Worm (Caenorhabditis elegans) whole organism, L4 larva: ENCODE results near the gene lurp-3.

Experiments used
- F37D6.2 ChIP-seq: sonication (generic microtip); optimal IDR thresholded peaks from 2 replicates; lab custom pipeline; 2016; ENCODE audit warnings: mild to moderate bottlenecking, missing genetic modification characterization, missing compliant biosample characterization
- F44E2.7 ChIP-seq: fragments of 200-800 bp; sonication (Bioruptor generic); IDR thresholded peaks from 2 replicates; pipeline ENCODE4 v2.1.2; 2022; ENCODE audit warnings: missing genetic modification characterization, missing compliant biosample characterization
- T20F7.1 ChIP-seq: fragments of 200-800 bp; sonication (Bioruptor generic); optimal IDR thresholded peaks from 2 replicates; lab custom pipeline; 2018; ENCODE audit warnings: mild to moderate bottlenecking, missing genetic modification characterization, missing compliant biosample characterization
- Y48G9A.11 ChIP-seq: fragments of 200-800 bp; sonication (Bioruptor generic); IDR thresholded peaks from 2 replicates; pipeline ENCODE4 v1.3.6; 2022; ENCODE audit warnings: missing genetic modification reagents, missing genetic modification characterization, missing compliant biosample characterization
- ZK337.2 ChIP-seq: fragments of 200-800 bp; sonication (Bioruptor generic); IDR thresholded peaks from 2 replicates; pipeline ENCODE4 v1.3.6; 2022; ENCODE audit warnings: missing genetic modification reagents, missing genetic modification characterization, missing compliant biosample characterization
- aha-1 ChIP-seq: fragments of 150-350 bp; peaks from one replicate; lab custom pipeline; 2014; ENCODE audit warnings: missing biosample characterization, missing genetic modification characterization
- aly-2 ChIP-seq: sonication (generic microtip); optimal IDR thresholded peaks from 2 replicates; lab custom pipeline; 2018; ENCODE audit warnings: missing biosample characterization, missing genetic modification characterization
- attf-4 ChIP-seq: sonication (generic microtip); optimal IDR thresholded peaks from 3 replicates; lab custom pipeline; 2017; ENCODE audit warnings: missing biosample characterization, missing genetic modification characterization
- ceh-44 ChIP-seq: fragments of 200-800 bp; sonication (Bioruptor generic); IDR thresholded peaks from 2 replicates; pipeline ENCODE4 v1.3.6; 2022; ENCODE audit warnings: missing genetic modification reagents, missing genetic modification characterization, missing compliant biosample characterization
- ceh-62 ChIP-seq: sonication (generic microtip); optimal IDR thresholded peaks from 2 replicates; lab custom pipeline; 2017; ENCODE audit warnings: missing biosample characterization, missing genetic modification characterization
- ceh-82 ChIP-seq: sonication (generic microtip); optimal IDR thresholded peaks from 2 replicates; lab custom pipeline; 2017; ENCODE audit warnings: missing biosample characterization, missing genetic modification characterization
- ces-1 ChIP-seq: fragments of 150-350 bp; sonication (generic microtip); optimal IDR thresholded peaks from 4 replicates; lab custom pipeline; 2014; ENCODE audit warnings: missing biosample characterization, missing genetic modification reagents, missing genetic modification characterization
- ctbp-1 ChIP-seq: fragments of 200-800 bp; sonication (Bioruptor generic); IDR thresholded peaks from 2 replicates; pipeline ENCODE4 v1.3.6; 2022; ENCODE audit warnings: missing genetic modification reagents, missing genetic modification characterization, missing compliant biosample characterization
- daf-8 ChIP-seq: fragments of 200-800 bp; sonication (Bioruptor generic); IDR thresholded peaks from 2 replicates; pipeline ENCODE4 v1.3.6; 2022; ENCODE audit warnings: missing genetic modification characterization, missing compliant biosample characterization
- dmd-8 ChIP-seq: fragments of 200-800 bp; sonication (Bioruptor generic); IDR thresholded peaks from 2 replicates; pipeline ENCODE4 v1.3.6; 2022; ENCODE audit warnings: missing genetic modification characterization, missing compliant biosample characterization
- dmd-9 ChIP-seq: fragments of 200-800 bp; sonication (Bioruptor generic); IDR thresholded peaks from 2 replicates; pipeline ENCODE4 v1.3.6; 2022; ENCODE audit warnings: missing genetic modification reagents, missing genetic modification characterization, missing compliant biosample characterization
- dpl-1 ChIP-seq: fragments of 150-350 bp; optimal IDR thresholded peaks from 2 replicates; lab custom pipeline; 2014; ENCODE audit warnings: missing biosample characterization, missing genetic modification reagents, missing genetic modification characterization
- egl-43 ChIP-seq: fragments of 200-800 bp; sonication (Bioruptor generic); IDR thresholded peaks from 2 replicates; pipeline ENCODE4 v1.3.6; 2022; ENCODE audit warnings: missing genetic modification reagents, missing genetic modification characterization, missing compliant biosample characterization
- hif-1 ChIP-seq, 2 experiments: sonication (generic microtip); optimal IDR thresholded peaks; 2 replicates each; lab custom pipeline; 2016 to 2017; ENCODE audit warnings: missing compliant biosample characterization in 2 of 2, missing genetic modification characterization in 2 of 2, missing genetic modification reagents in 2 of 2, missing genotype in 2 of 2, mild to moderate bottlenecking in 1 of 2
- hlh-11 ChIP-seq: fragments of 200-800 bp; sonication (Bioruptor generic); optimal IDR thresholded peaks from 2 replicates; lab custom pipeline; 2018; ENCODE audit warnings: mild to moderate bottlenecking, missing genetic modification characterization, missing compliant biosample characterization
- hlh-30 ChIP-seq: sonication (generic microtip); optimal IDR thresholded peaks from 2 replicates; lab custom pipeline; 2017; ENCODE audit warnings: antibody characterized with exemption, mild to moderate bottlenecking, missing genetic modification characterization, missing compliant biosample characterization; ENCODE audit not compliant: insufficient read depth
- lim-7 ChIP-seq: fragments of 200-800 bp; sonication (Bioruptor generic); IDR thresholded peaks from 2 replicates; pipeline ENCODE4 v1.3.6; 2022; ENCODE audit warnings: missing genetic modification characterization, missing compliant biosample characterization
- lin-13 ChIP-seq: fragments of 150-350 bp; optimal IDR thresholded peaks from 2 replicates; lab custom pipeline; 2014; ENCODE audit warnings: missing biosample characterization, missing genetic modification reagents, missing genetic modification characterization
- lin-15B ChIP-seq: fragments of 150-350 bp; sonication (generic microtip); optimal IDR thresholded peaks from 3 replicates; lab custom pipeline; 2014; ENCODE audit warnings: missing biosample characterization, missing genetic modification characterization
- lin-38 ChIP-seq: fragments of 200-800 bp; sonication (Bioruptor generic); IDR thresholded peaks from 2 replicates; pipeline ENCODE4 v1.3.6; 2022; ENCODE audit warnings: missing genetic modification reagents, missing genetic modification characterization, missing compliant biosample characterization
- lir-3 ChIP-seq: sonication (generic microtip); optimal IDR thresholded peaks from 2 replicates; lab custom pipeline; 2016; ENCODE audit warnings: mild to moderate bottlenecking, missing genetic modification characterization, missing compliant biosample characterization
- mdl-1 ChIP-seq, 2 experiments: fragments of 150-350 bp in 1 of 2; sonication (generic microtip) in 1 of 2; optimal IDR thresholded peaks; 2 replicates each; lab custom pipeline; 2014 to 2017; ENCODE audit warnings: missing biosample characterization in 2 of 2, missing genetic modification characterization in 2 of 2
- mep-1 ChIP-seq: fragments of 150-350 bp; sonication (generic microtip); optimal IDR thresholded peaks from 3 replicates; lab custom pipeline; 2014; ENCODE audit warnings: missing biosample characterization, missing genetic modification characterization
- mes-2 ChIP-seq: sonication (generic microtip); optimal IDR thresholded peaks from 2 replicates; lab custom pipeline; 2016; ENCODE audit warnings: missing genotype, mild to moderate bottlenecking, missing genetic modification characterization, missing compliant biosample characterization; ENCODE audit not compliant: poor library complexity, severe bottlenecking
- mxl-3 ChIP-seq: fragments of 200-800 bp; sonication (Bioruptor generic); optimal IDR thresholded peaks from 2 replicates; lab custom pipeline; 2018; ENCODE audit warnings: mild to moderate bottlenecking, missing genetic modification characterization, missing compliant biosample characterization
- nhr-11 ChIP-seq: fragments of 150-350 bp; optimal IDR thresholded peaks from 2 replicates; lab custom pipeline; 2014; ENCODE audit warnings: missing biosample characterization, missing genetic modification characterization
- nhr-25 ChIP-seq: sonication (generic microtip); optimal IDR thresholded peaks from 2 replicates; lab custom pipeline; 2017; ENCODE audit warnings: missing genetic modification characterization, mild to moderate bottlenecking, missing compliant biosample characterization, antibody characterized with exemption, moderate library complexity, borderline replicate concordance; ENCODE audit not compliant: insufficient read depth
- nhr-28 ChIP-seq: fragments of 150-350 bp; optimal IDR thresholded peaks from 2 replicates; lab custom pipeline; 2014; ENCODE audit warnings: missing biosample characterization, missing genetic modification characterization
- nhr-42 ChIP-seq: fragments of 200-800 bp; sonication (Bioruptor generic); IDR thresholded peaks from 2 replicates; pipeline ENCODE4 v1.3.6; 2022; ENCODE audit warnings: missing genetic modification characterization, missing compliant biosample characterization
- nhr-6 ChIP-seq: fragments of 150-350 bp; optimal IDR thresholded peaks from 2 replicates; lab custom pipeline; 2014; ENCODE audit warnings: missing biosample characterization, missing genetic modification characterization
- pqm-1 ChIP-seq: sonication (generic microtip); optimal IDR thresholded peaks from 2 replicates; lab custom pipeline; 2017; ENCODE audit warnings: missing biosample characterization, missing genetic modification characterization
- rbr-2 ChIP-seq: sonication (generic microtip); optimal IDR thresholded peaks from 2 replicates; lab custom pipeline; 2016; ENCODE audit warnings: missing genotype, missing genetic modification characterization, missing compliant biosample characterization
- sdz-12 ChIP-seq: fragments of 200-800 bp; sonication (Bioruptor generic); optimal IDR thresholded peaks from 2 replicates; lab custom pipeline; 2018; ENCODE audit warnings: mild to moderate bottlenecking, missing genetic modification characterization, missing compliant biosample characterization
- skn-1 ChIP-seq: fragments of 150-350 bp; optimal IDR thresholded peaks from 2 replicates; lab custom pipeline; 2014; ENCODE audit warnings: missing biosample characterization, missing genetic modification characterization
- spr-3 ChIP-seq: fragments of 200-800 bp; sonication (Bioruptor generic); optimal IDR thresholded peaks from 2 replicates; lab custom pipeline; 2018; ENCODE audit warnings: mild to moderate bottlenecking, missing genetic modification characterization, missing compliant biosample characterization
- tag-97 ChIP-seq: fragments of 200-800 bp; sonication (Bioruptor generic); IDR thresholded peaks from 2 replicates; pipeline ENCODE4 v1.3.6; 2022; ENCODE audit warnings: missing genetic modification characterization, missing compliant biosample characterization
- tra-1 ChIP-seq: fragments of 200-800 bp; sonication (Bioruptor generic); IDR thresholded peaks from 2 replicates; pipeline ENCODE4 v1.3.6; 2022; ENCODE audit warnings: missing genetic modification reagents, missing genetic modification characterization, missing compliant biosample characterization
- unc-130 ChIP-seq: sonication (generic microtip); optimal IDR thresholded peaks from 2 replicates; lab custom pipeline; 2016; ENCODE audit warnings: missing genetic modification reagents, missing genetic modification characterization, missing compliant biosample characterization
- unc-39 ChIP-seq: sonication (generic microtip); optimal IDR thresholded peaks from 2 replicates; lab custom pipeline; 2017; ENCODE audit warnings: missing biosample characterization, missing genetic modification characterization
- unc-62 ChIP-seq, 3 experiments: fragments of 150-350 bp in 1 of 3; sonication (generic microtip); optimal IDR thresholded peaks in 2 of 3; peaks in 1 of 3; 1 replicate in 1 of 3; 2 replicates in 2 of 3; lab custom pipeline; 2014 to 2017; ENCODE audit warnings: missing biosample characterization in 3 of 3, missing genetic modification characterization in 3 of 3, missing genetic modification reagents in 3 of 3, missing genotype in 1 of 3
- zfp-3 ChIP-seq: fragments of 200-800 bp; sonication (Bioruptor generic); conservative IDR thresholded peaks from 2 replicates; pipeline ENCODE4 v1.3.6; 2022; ENCODE audit warnings: missing genetic modification reagents, missing genetic modification characterization, missing compliant biosample characterization
- zip-11 ChIP-seq: fragments of 200-800 bp; sonication (Bioruptor generic); IDR thresholded peaks from 2 replicates; pipeline ENCODE4 v1.3.6; 2022; ENCODE audit warnings: missing genetic modification characterization, missing compliant biosample characterization
- zip-2 ChIP-seq: fragments of 150-350 bp; optimal IDR thresholded peaks from 2 replicates; lab custom pipeline; 2014; ENCODE audit warnings: missing biosample characterization, missing genetic modification characterization
- ztf-11 ChIP-seq: fragments of 150-350 bp; optimal IDR thresholded peaks from 2 replicates; lab custom pipeline; 2014; ENCODE audit warnings: missing biosample characterization, missing genetic modification characterization

The lurp-3 gene

DNA sequence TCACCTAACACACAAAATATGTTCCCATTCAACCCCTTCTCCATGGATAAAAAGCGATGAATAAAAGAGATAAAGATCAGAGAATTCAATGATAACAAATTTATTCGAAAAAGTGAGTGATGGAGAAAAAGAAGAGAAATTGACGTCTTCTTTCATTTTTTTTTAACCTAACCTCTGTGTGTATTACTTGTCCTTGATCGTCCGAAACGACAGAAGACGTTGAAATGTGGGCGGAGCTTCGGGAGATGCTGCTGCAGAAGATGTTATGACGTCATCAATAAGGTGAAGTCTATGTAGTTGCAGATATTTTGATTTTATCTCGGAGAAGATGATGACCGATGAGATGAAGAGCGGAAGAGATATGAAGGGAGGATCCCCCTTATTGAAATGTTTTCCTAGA is 34.3 kb downstream of the lurp-3 start, which contains the start of gene T10G3.3:
T10G3.3 (minus strand) TSS at position 370 of the 400 bp plus-strand sequence.
- TF ChIP-seq sdz-12: no peak
- no peak for TF ChIP-seq ceh-82 (tag; lab: Kevin White, UChicago)
- TF ChIP-seq aha-1 (tag; lab: Kevin White, UChicago): peak; percentile 87
- TF ChIP-seq aly-2 (tag; lab: Kevin White, UChicago): no peak
- no peak for TF ChIP-seq hlh-11 (tag; lab: Kevin White, UChicago)
- no peak for TF ChIP-seq tag-97 (GFP tag; lab: Robert Waterston, UW)
- no peak for TF ChIP-seq ztf-11
- TF ChIP-seq nhr-25: peak; percentile 4
- TF ChIP-seq unc-62 (GFP tag; optimal IDR thresholded peaks at IDR 0.05 in 1 of 2; lab: Kevin White, UChicago): peak in 1 of 2 experiments; percentile 23
- TF ChIP-seq unc-62 (tag; optimal IDR thresholded peaks at IDR 0.05; lab: Kevin White, UChicago): no peak
- TF ChIP-seq mep-1: no peak
- no peak for TF ChIP-seq ctbp-1 (GFP tag; lab: Robert Waterston, UW)
- no peak for TF ChIP-seq dmd-8 (GFP tag; lab: Robert Waterston, UW)
- TF ChIP-seq nhr-42 (GFP tag; lab: Robert Waterston, UW): no peak
- TF ChIP-seq unc-130 (GFP tag; lab: Kevin White, UChicago): no peak
- TF ChIP-seq mxl-3 (GFP tag; lab: Kevin White, UChicago): no peak
- no peak for TF ChIP-seq dmd-9 (GFP tag; lab: Robert Waterston, UW)
- TF ChIP-seq ces-1 (GFP tag; lab: Kevin White, UChicago): no peak
- TF ChIP-seq hif-1 (tag; optimal IDR thresholded peaks at IDR 0.05; lab: Kevin White, UChicago): no peak
- TF ChIP-seq nhr-28 (tag; lab: Kevin White, UChicago): peak; percentile 63
- TF ChIP-seq lir-3 (tag; lab: Kevin White, UChicago): no peak
- no peak for TF ChIP-seq skn-1 (tag; lab: Kevin White, UChicago)
- no peak for TF ChIP-seq spr-3 (GFP tag; lab: Kevin White, UChicago)
- no peak for TF ChIP-seq ceh-62 (tag; lab: Kevin White, UChicago)
- TF ChIP-seq zfp-3 (GFP tag; lab: Robert Waterston, UW): no peak
- TF ChIP-seq attf-4 (tag; lab: Kevin White, UChicago): no peak
- TF ChIP-seq, all 104 proteins: peak for 4

DNA sequence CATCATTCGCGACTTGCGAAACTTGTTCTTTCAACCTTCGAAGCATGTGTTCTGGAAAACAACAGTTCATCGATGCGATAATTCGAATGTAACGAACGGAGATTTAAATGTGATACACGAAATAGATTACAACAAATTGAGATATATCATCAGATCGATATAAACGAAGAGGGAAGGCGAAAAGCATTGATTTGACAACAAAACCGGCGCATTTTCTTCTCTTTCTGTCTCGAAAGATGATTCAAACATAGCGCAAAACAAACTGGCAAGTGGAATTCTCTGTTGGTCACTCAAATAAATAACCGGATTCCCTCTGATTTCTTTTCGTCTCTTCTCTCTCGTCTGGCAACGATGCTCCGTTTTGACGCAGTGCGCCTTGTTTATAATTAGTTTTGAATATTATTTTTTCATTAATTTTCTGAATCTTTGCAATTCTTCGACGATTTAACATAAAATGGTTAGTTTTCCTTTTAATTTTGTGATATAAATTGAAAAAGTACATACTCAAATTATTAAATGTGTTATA is 41.8 kb downstream of the lurp-3 start, which contains the start of the genes eea-1 and gut-2:
eea-1 (minus strand) TSS at position 51 of the 526 bp plus-strand sequence.
gut-2 (plus strand) TSS at position 369 of the 526 bp plus-strand sequence.
- TF ChIP-seq Y48G9A.11 (GFP tag; lab: Robert Waterston, UW) (peak; percentile 98), hlh-11 (tag; lab: Kevin White, UChicago) (peak; percentile 54), aha-1 (tag; lab: Kevin White, UChicago) (peak; percentile 49), zip-2 (tag; lab: Kevin White, UChicago) (no peak), nhr-6 (peak; percentile 47), pqm-1 (no peak), lin-38 (GFP tag; lab: Robert Waterston, UW) (peak; percentile 35; the same call in 1 of the 2 replicates), rbr-2 (peak; percentile 36), unc-39 (tag; lab: Kevin White, UChicago) (no peak), lin-13 (GFP tag; lab: Kevin White, UChicago) (no peak), egl-43 (GFP tag; lab: Robert Waterston, UW) (no peak), nhr-11 (tag; lab: Kevin White, UChicago) (no peak), hlh-30 (tag; lab: Kevin White, UChicago) (peak; percentile 58), T20F7.1 (GFP tag; lab: Kevin White, UChicago) (peak; percentile 97), skn-1 (tag; lab: Kevin White, UChicago) (no peak), lin-15B (tag; lab: Kevin White, UChicago) (no peak), zip-11 (GFP tag; lab: Robert Waterston, UW) (no peak), unc-62 (GFP tag; optimal IDR thresholded peaks at IDR 0.05 in 1 of 2; lab: Kevin White, UChicago) (peak in 1 of 2 experiments; percentile 96), unc-62 (tag; optimal IDR thresholded peaks at IDR 0.05; lab: Kevin White, UChicago) (no peak), mdl-1 (tag; optimal IDR thresholded peaks at IDR 0.05; lab: Kevin White, UChicago) (peak in 1 of 2 experiments; percentile 8), daf-8 (GFP tag; lab: Robert Waterston, UW) (no peak), mep-1 (peak; percentile 67), mxl-3 (GFP tag; lab: Kevin White, UChicago) (peak; percentile 3), tra-1 (GFP tag; lab: Robert Waterston, UW) (no peak), nhr-28 (tag; lab: Kevin White, UChicago) (peak; percentile 47), mes-2 (tag; lab: Kevin White, UChicago) (peak; percentile 88), ZK337.2 (GFP tag; lab: Robert Waterston, UW) (no peak), ceh-44 (GFP tag; lab: Robert Waterston, UW) (no peak), F44E2.7 (GFP tag; lab: Robert Waterston, UW) (no peak), dpl-1 (GFP tag; lab: Kevin White, UChicago) (peak; percentile 66), lim-7 (GFP tag; lab: Robert Waterston, UW) (no peak), F37D6.2 (tag; lab: Kevin White, UChicago) (no peak)
